Fruit fly (Drosophila melanogaster) S2 (cell line): Measurements from ENCODE around the gene ocn.

Source experiments
- CG8478 ChIP-seq: fragments of >200 bp; optimal IDR thresholded peaks from 2 replicates; lab custom pipeline; 2018
- CTCF ChIP-seq, 2 experiments: fragments of >200 bp; optimal IDR thresholded peaks; 2 replicates each; lab custom pipeline; 2018

ocn gene

dm6 chr3R:30037630-30038029 lies at the start of gene ocn:
Gene ocn (minus strand): TSS chr3R:30037730.
- no peak for TF ChIP-seq CG8478 (lab: Kevin White, UChicago)

dm6 chr3R:30084137-30084536 lies 46.6 kb upstream of the ocn start:
- no peak for TF ChIP-seq CTCF (optimal IDR thresholded peaks at IDR 0.05; lab: Kevin White, UChicago)
- TF ChIP-seq CG8478 (lab: Kevin White, UChicago): no peak

dm6 chr3R:30083215-30083614 lies 45.7 kb upstream of the ocn start:
- TF ChIP-seq CG8478 (lab: Kevin White, UChicago) (no peak), CTCF (optimal IDR thresholded peaks at IDR 0.05; lab: Kevin White, UChicago) (no peak)

- no peak for TF ChIP-seq CG8478 (lab: Kevin White, UChicago)
- no peak for TF ChIP-seq CTCF (optimal IDR thresholded peaks at IDR 0.05; lab: Kevin White, UChicago)
Observed at dm6 chr3R:30076088-30076487, 38.6 kb upstream of the ocn start.

- TF ChIP-seq CTCF (optimal IDR thresholded peaks at IDR 0.05; lab: Kevin White, UChicago) (no peak), CG8478 (lab: Kevin White, UChicago) (no peak)
Observed at dm6 chr3R:30071827-30072226, 34.3 kb upstream of the ocn start.

dm6 chr3R:30070198-30070597 lies 32.7 kb upstream of the ocn start:
- TF ChIP-seq CG8478 (lab: Kevin White, UChicago): no peak
- TF ChIP-seq CTCF (optimal IDR thresholded peaks at IDR 0.05; lab: Kevin White, UChicago): no peak

dm6 chr3R:30066004-30066403 lies 28.5 kb upstream of the ocn start:
- TF ChIP-seq CTCF (optimal IDR thresholded peaks at IDR 0.05; lab: Kevin White, UChicago) (no peak), CG8478 (lab: Kevin White, UChicago) (no peak)

dm6 chr3R:30063704-30064103 lies 26.2 kb upstream of the ocn start:
- no peak for TF ChIP-seq CTCF (optimal IDR thresholded peaks at IDR 0.05; lab: Kevin White, UChicago)
- TF ChIP-seq CG8478 (lab: Kevin White, UChicago): no peak

dm6 chr3R:30062543-30062942 lies 25.0 kb upstream of the ocn start:
- no peak for TF ChIP-seq CTCF (optimal IDR thresholded peaks at IDR 0.05; lab: Kevin White, UChicago)
- TF ChIP-seq CG8478 (lab: Kevin White, UChicago): no peak

- TF ChIP-seq CTCF (optimal IDR thresholded peaks at IDR 0.05; lab: Kevin White, UChicago): no peak
- TF ChIP-seq CG8478 (lab: Kevin White, UChicago): no peak
Observed at dm6 chr3R:30061980-30062379, 24.4 kb upstream of the ocn start.

- TF ChIP-seq CG8478 (lab: Kevin White, UChicago) (no peak), CTCF (optimal IDR thresholded peaks at IDR 0.05; lab: Kevin White, UChicago) (no peak)
Observed at dm6 chr3R:30061154-30061482, 23.6 kb upstream of the ocn start.

- TF ChIP-seq CTCF (optimal IDR thresholded peaks at IDR 0.05; lab: Kevin White, UChicago) (no peak), CG8478 (lab: Kevin White, UChicago) (no peak)
Observed at dm6 chr3R:30060451-30061153, 23.1 kb upstream of the ocn start.

dm6 chr3R:30059944-30060343 lies 22.4 kb upstream of the ocn start:
- TF ChIP-seq CG8478 (lab: Kevin White, UChicago): no peak
- no peak for TF ChIP-seq CTCF (optimal IDR thresholded peaks at IDR 0.05; lab: Kevin White, UChicago)

dm6 chr3R:30058057-30058868 lies 20.7 kb upstream of the ocn start, which contains the start of gene sima:
Gene sima (plus strand): TSS chr3R:30058311.
- TF ChIP-seq CG8478 (lab: Kevin White, UChicago) (no peak), CTCF (optimal IDR thresholded peaks at IDR 0.05; lab: Kevin White, UChicago) (peak in 1 of 2 experiments; percentile 20)

dm6 chr3R:30056592-30057135 lies 19.1 kb upstream of the ocn start, which contains the start of the genes CG7950 and Rpp14a:
Gene CG7950 (plus strand): TSS chr3R:30056859.
Gene Rpp14a (plus strand): TSS chr3R:30056859.
- TF ChIP-seq CG8478 (lab: Kevin White, UChicago) (no peak), CTCF (optimal IDR thresholded peaks at IDR 0.05; lab: Kevin White, UChicago) (no peak)
